Worm (Caenorhabditis elegans): ENCODE measurements around the gene cyld-1.

DNA sequence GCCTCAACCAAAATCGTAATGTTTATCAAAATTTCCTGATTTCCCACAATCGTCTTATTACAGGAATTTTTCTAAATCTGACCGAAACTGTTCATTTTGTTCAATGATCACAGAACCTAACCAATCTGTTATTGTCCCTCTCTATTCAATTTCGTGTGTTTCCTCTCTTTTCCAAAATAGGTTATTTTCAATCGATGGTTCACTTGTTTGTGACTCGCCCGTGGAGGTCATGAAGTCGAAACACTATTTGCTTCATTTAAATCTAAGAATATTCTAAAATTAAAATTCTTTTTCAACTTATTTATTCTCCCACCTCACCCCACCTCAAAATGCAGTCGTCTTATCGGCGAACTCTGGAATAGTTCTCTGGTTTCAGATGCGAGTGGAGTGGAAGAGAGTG is 59.6 kb downstream of the cyld-1 start:
- TF ChIP-seq fax-1 (tag; optimal IDR thresholded peaks at IDR 0.05): no peak
- TF ChIP-seq C08G9.2 (tag; optimal IDR thresholded peaks at IDR 0.05): no peak
- TF ChIP-seq rnt-1 (tag; optimal IDR thresholded peaks at IDR 0.05): no peak
- TF ChIP-seq elt-4 (tag; optimal IDR thresholded peaks at IDR 0.05): no peak
- TF ChIP-seq unc-86 (tag; optimal IDR thresholded peaks at IDR 0.05): no peak
- no peak for TF ChIP-seq hlh-30 (tag; optimal IDR thresholded peaks at IDR 0.05; ENCODE audit: insufficient read depth)
- TF ChIP-seq hlh-6 (tag; optimal IDR thresholded peaks at IDR 0.05): no peak
- no peak for TF ChIP-seq pag-3 (tag; optimal IDR thresholded peaks at IDR 0.05; ENCODE audit: borderline replicate concordance)
- TF ChIP-seq T23F11.4 (GFP tag; optimal IDR thresholded peaks at IDR 0.05): no peak
- TF ChIP-seq elt-2 (tag; optimal IDR thresholded peaks at IDR 0.05): no peak
- TF ChIP-seq pha-4 (tag; optimal IDR thresholded peaks at IDR 0.05): no peak
- no peak for TF ChIP-seq fkh-6 (tag; optimal IDR thresholded peaks at IDR 0.05)
